Fruit fly (Drosophila melanogaster) whole organism, prepupa: ENCODE measurements around the gene CG12118.

Experiments
- CG10669 ChIP-seq: fragments of 200-800 bp; sonication (Bioruptor generic); optimal IDR thresholded peaks from 3 replicates; lab custom pipeline; 2018; ENCODE audit warnings: missing biosample characterization, mild to moderate bottlenecking, missing genetic modification characterization, moderate library complexity
- CG11294 ChIP-seq: fragments of 200-800 bp; sonication (Bioruptor generic); IDR thresholded peaks from 2 replicates; pipeline ENCODE4 v1.3.6; 2022; ENCODE audit warnings: missing biosample characterization, missing genetic modification characterization
- CG11762 ChIP-seq: fragments of 200-800 bp; sonication (Bioruptor generic); optimal IDR thresholded peaks from 3 replicates; lab custom pipeline; 2016; ENCODE audit warnings: missing biosample characterization, missing genetic modification characterization; ENCODE audit not compliant: insufficient read depth
- CG11902 ChIP-seq: fragments of 200-800 bp; sonication (Bioruptor generic); optimal IDR thresholded peaks from 3 replicates; lab custom pipeline; 2016; ENCODE audit warnings: missing biosample characterization, missing genetic modification characterization
- CG15336 ChIP-seq: fragments of 200-800 bp; sonication (Bioruptor generic); IDR thresholded peaks from 2 replicates; pipeline ENCODE4 v1.3.6; 2022; ENCODE audit warnings: missing biosample characterization, missing genetic modification characterization
- CG1621 ChIP-seq: fragments of 200-800 bp; sonication (Bioruptor generic); optimal IDR thresholded peaks from 3 replicates; lab custom pipeline; 2018; ENCODE audit warnings: missing biosample characterization, mild to moderate bottlenecking, missing genetic modification characterization
- CG16779 ChIP-seq: fragments of 200-800 bp; sonication (Bioruptor generic); optimal IDR thresholded peaks from 3 replicates; lab custom pipeline; 2017; ENCODE audit warnings: missing biosample characterization, mild to moderate bottlenecking, missing genetic modification characterization
- CG3032 ChIP-seq: fragments of 200-800 bp; optimal IDR thresholded peaks from 2 replicates; lab custom pipeline; 2019; ENCODE audit warnings: missing biosample characterization, mild to moderate bottlenecking, missing genetic modification characterization, moderate library complexity
- CG31627 ChIP-seq: fragments of 200-800 bp; sonication (Bioruptor generic); optimal IDR thresholded peaks from 3 replicates; lab custom pipeline; 2016; ENCODE audit warnings: missing biosample characterization, missing genetic modification characterization
- CG34406 ChIP-seq: fragments of 200-800 bp; sonication (Bioruptor generic); optimal IDR thresholded peaks from 3 replicates; lab custom pipeline; 2016; ENCODE audit warnings: missing biosample characterization, missing genetic modification characterization
- CG6163 ChIP-seq: fragments of 200-800 bp; sonication (Bioruptor generic); IDR thresholded peaks from 3 replicates; pipeline ENCODE4 v1.3.6; 2022; ENCODE audit warnings: missing biosample characterization, missing genetic modification characterization
- CG6792 ChIP-seq: fragments of 200-800 bp; sonication (Bioruptor generic); optimal IDR thresholded peaks from 3 replicates; lab custom pipeline; 2016; ENCODE audit warnings: missing biosample characterization, missing genetic modification characterization
- CG6808 ChIP-seq: fragments of 200-800 bp; sonication (Bioruptor generic); optimal IDR thresholded peaks from 3 replicates; lab custom pipeline; 2017; ENCODE audit warnings: missing biosample characterization, missing genetic modification characterization, mild to moderate bottlenecking, moderate library complexity, missing genetic modification reagents
- CG6854 ChIP-seq: fragments of 200-800 bp; sonication (Bioruptor generic); optimal IDR thresholded peaks from 2 replicates; lab custom pipeline; 2017; ENCODE audit warnings: missing biosample characterization, mild to moderate bottlenecking, missing genetic modification characterization
- CG7368 ChIP-seq: fragments of 200-800 bp; sonication (Bioruptor generic); optimal IDR thresholded peaks from 3 replicates; lab custom pipeline; 2016; ENCODE audit warnings: missing biosample characterization, missing genetic modification characterization
- CG8119 ChIP-seq: fragments of 200-800 bp; sonication (Bioruptor generic); IDR thresholded peaks from 3 replicates; pipeline ENCODE4 v1.3.6; 2022; ENCODE audit warnings: missing biosample characterization, missing genetic modification characterization
- CG8319 ChIP-seq: fragments of 200-800 bp; sonication (Bioruptor generic); optimal IDR thresholded peaks from 3 replicates; lab custom pipeline; 2016; ENCODE audit warnings: missing biosample characterization, missing genetic modification characterization
- CG8632 ChIP-seq: fragments of 200-800 bp; sonication (Bioruptor generic); optimal IDR thresholded peaks from 3 replicates; lab custom pipeline; 2016; ENCODE audit warnings: missing biosample characterization, missing genetic modification characterization
- CG9139 ChIP-seq: fragments of 200-800 bp; sonication (Bioruptor generic); optimal IDR thresholded peaks from 3 replicates; lab custom pipeline; 2017; ENCODE audit warnings: missing biosample characterization, mild to moderate bottlenecking, missing genetic modification characterization
- Eip75B ChIP-seq: fragments of 200-800 bp; sonication (Bioruptor generic); optimal IDR thresholded peaks from 3 replicates; lab custom pipeline; 2016; ENCODE audit warnings: missing biosample characterization, missing genetic modification characterization
- Eip78C ChIP-seq: fragments of 200-800 bp; sonication (Bioruptor generic); peaks from one replicate; lab custom pipeline; 2016; ENCODE audit warnings: missing biosample characterization, missing genetic modification characterization
- Ets21C ChIP-seq: fragments of 200-800 bp; sonication (Bioruptor generic); optimal IDR thresholded peaks from 3 replicates; lab custom pipeline; 2016; ENCODE audit warnings: missing biosample characterization, missing genetic modification characterization
- Gug ChIP-seq: fragments of 200-800 bp; sonication (Bioruptor generic); IDR thresholded peaks from 2 replicates; pipeline ENCODE4 v1.3.6; 2022; ENCODE audit warnings: missing biosample characterization, missing genetic modification characterization
- Hr38 ChIP-seq: sonication (Bioruptor generic); optimal IDR thresholded peaks from 2 replicates; lab custom pipeline; 2016; ENCODE audit warnings: missing biosample characterization, missing genetic modification characterization
- Hr39 ChIP-seq: fragments of 200-800 bp; sonication (Bioruptor generic); optimal IDR thresholded peaks from 2 replicates; lab custom pipeline; 2016; ENCODE audit warnings: missing biosample characterization, missing genetic modification characterization
- Hr4 ChIP-seq: fragments of 200-800 bp; sonication (Bioruptor generic); optimal IDR thresholded peaks from 3 replicates; lab custom pipeline; 2016; ENCODE audit warnings: missing biosample characterization, missing genetic modification characterization
- Lpt ChIP-seq: fragments of 200-800 bp; sonication (Bioruptor generic); optimal IDR thresholded peaks from 3 replicates; lab custom pipeline; 2016; ENCODE audit warnings: missing biosample characterization, missing genetic modification characterization
- Met ChIP-seq: fragments of 200-800 bp; sonication (Bioruptor generic); optimal IDR thresholded peaks from 3 replicates; lab custom pipeline; 2016; ENCODE audit warnings: missing biosample characterization, missing genetic modification characterization
- OdsH ChIP-seq: fragments of 200-800 bp; sonication (Bioruptor generic); optimal IDR thresholded peaks from 3 replicates; lab custom pipeline; 2016; ENCODE audit warnings: missing biosample characterization, missing genetic modification characterization
- Sox102F ChIP-seq: fragments of 200-800 bp; sonication (Bioruptor generic); optimal IDR thresholded peaks from 2 replicates; lab custom pipeline; 2016; ENCODE audit warnings: missing biosample characterization, mild to moderate bottlenecking, missing genetic modification characterization
- Sox14 ChIP-seq: fragments of 200-800 bp; sonication (Bioruptor generic); optimal IDR thresholded peaks from 3 replicates; lab custom pipeline; 2016; ENCODE audit warnings: missing biosample characterization, missing genetic modification characterization
- Sox15 ChIP-seq: fragments of 200-800 bp; sonication (Bioruptor generic); optimal IDR thresholded peaks from 3 replicates; lab custom pipeline; 2016; ENCODE audit warnings: missing biosample characterization, missing genetic modification characterization
- cyc ChIP-seq: fragments of 200-800 bp; sonication (Bioruptor generic); optimal IDR thresholded peaks from 3 replicates; lab custom pipeline; 2016; ENCODE audit warnings: missing biosample characterization, missing genetic modification characterization
- dac ChIP-seq: fragments of 200-800 bp; sonication (Bioruptor generic); optimal IDR thresholded peaks from 2 replicates; lab custom pipeline; 2017; ENCODE audit warnings: missing biosample characterization, mild to moderate bottlenecking, missing genetic modification characterization
- dsx ChIP-seq: fragments of 200-800 bp; optimal IDR thresholded peaks from 3 replicates; lab custom pipeline; 2019; ENCODE audit warnings: missing biosample characterization, mild to moderate bottlenecking, missing genetic modification characterization, moderate library complexity; ENCODE audit not compliant: poor library complexity, severe bottlenecking
- eg ChIP-seq: fragments of 200-800 bp; sonication (Bioruptor generic); IDR thresholded peaks from 3 replicates; pipeline ENCODE4 v1.3.6; 2022; ENCODE audit warnings: missing biosample characterization, missing genetic modification characterization
- esn ChIP-seq: fragments of 200-800 bp; sonication (Bioruptor generic); optimal IDR thresholded peaks from 2 replicates; lab custom pipeline; 2016; ENCODE audit warnings: missing biosample characterization, mild to moderate bottlenecking, missing genetic modification characterization, moderate library complexity
- fd85E ChIP-seq: fragments of 200-800 bp; sonication (Bioruptor generic); optimal IDR thresholded peaks from 3 replicates; lab custom pipeline; 2016; ENCODE audit warnings: missing biosample characterization, missing genetic modification characterization
- fkh ChIP-seq: fragments of 200-800 bp; sonication (Bioruptor generic); optimal IDR thresholded peaks from 3 replicates; lab custom pipeline; 2017; ENCODE audit warnings: missing biosample characterization, mild to moderate bottlenecking, missing genetic modification characterization, moderate library complexity
- lz ChIP-seq: fragments of 200-800 bp; sonication (Bioruptor generic); optimal IDR thresholded peaks from 3 replicates; lab custom pipeline; 2016; ENCODE audit warnings: missing biosample characterization, missing genetic modification characterization
- net ChIP-seq: fragments of 200-800 bp; sonication (Bioruptor generic); optimal IDR thresholded peaks from 3 replicates; lab custom pipeline; 2016; ENCODE audit warnings: missing biosample characterization, missing genetic modification characterization
- pdm3 ChIP-seq: fragments of 200-800 bp; sonication (Bioruptor generic); optimal IDR thresholded peaks from 3 replicates; lab custom pipeline; 2016; ENCODE audit warnings: missing biosample characterization, missing genetic modification characterization
- salr ChIP-seq, 2 experiments: fragments of 200-800 bp; sonication (Bioruptor generic); optimal IDR thresholded peaks; 3 replicates each; lab custom pipeline; 2016 to 2018; ENCODE audit warnings: missing biosample characterization in 2 of 2, missing genetic modification characterization in 2 of 2, mild to moderate bottlenecking in 1 of 2
- spab ChIP-seq: fragments of 200-800 bp; sonication (Bioruptor generic); optimal IDR thresholded peaks from 2 replicates; lab custom pipeline; 2017; ENCODE audit warnings: missing biosample characterization, mild to moderate bottlenecking, missing genetic modification characterization, missing genetic modification reagents
- topi ChIP-seq: fragments of 200-800 bp; sonication (Bioruptor generic); optimal IDR thresholded peaks from 3 replicates; lab custom pipeline; 2016; ENCODE audit warnings: missing biosample characterization, missing genetic modification characterization
- vri ChIP-seq: fragments of 200-800 bp; sonication (Bioruptor generic); optimal IDR thresholded peaks from 3 replicates; lab custom pipeline; 2016; ENCODE audit warnings: missing biosample characterization, mild to moderate bottlenecking, missing genetic modification characterization

Gene CG12118

dm6 chrX:9164510-9165506 lies 31.4 kb downstream of the CG12118 start:
- TF ChIP-seq eg, result peak; percentile 8; the same call in 1 of the 3 replicates
- no peak for TF ChIP-seq spab (GFP tag; lab: Kevin White, UChicago)
- TF ChIP-seq, all 60 proteins: peak for 1

- TF ChIP-seq pdm3 (GFP tag; lab: Kevin White, UChicago) (no peak), vri (GFP tag; lab: Kevin White, UChicago) (no peak), CG8319 (no peak), CG34406 (GFP tag; lab: Kevin White, UChicago) (no peak), CG6792 (GFP tag; lab: Kevin White, UChicago) (no peak), dac (no peak), Gug (GFP tag; lab: Robert Waterston, UW) (no peak), CG11294 (GFP tag; lab: Robert Waterston, UW) (no peak), lz (GFP tag; lab: Kevin White, UChicago) (no peak), Sox14 (GFP tag; lab: Kevin White, UChicago) (no peak), net (GFP tag; lab: Kevin White, UChicago) (peak; percentile 35), salr (GFP tag; optimal IDR thresholded peaks at IDR 0.05; lab: Kevin White, UChicago) (peak in 1 of 2 experiments; percentile 38), CG8632 (GFP tag; lab: Kevin White, UChicago) (no peak), Hr38 (GFP tag; lab: Kevin White, UChicago) (no peak), fd85E (GFP tag; lab: Kevin White, UChicago) (no peak), CG9139 (peak; percentile 41), Eip75B (GFP tag; lab: Kevin White, UChicago) (no peak), eg (peak; percentile 69), Ets21C (GFP tag; lab: Kevin White, UChicago) (no peak), CG6808 (GFP tag; lab: Kevin White, UChicago) (peak; percentile 19), fkh (GFP tag; lab: Kevin White, UChicago) (no peak), CG11902 (no peak), CG16779 (tag; lab: Kevin White, UChicago) (peak; percentile 37), CG31627 (GFP tag; lab: Kevin White, UChicago) (no peak), Hr39 (no peak), CG1621 (tag; lab: Kevin White, UChicago) (no peak), CG7368 (no peak), Lpt (GFP tag; lab: Kevin White, UChicago) (no peak), spab (GFP tag; lab: Kevin White, UChicago) (no peak), Met (GFP tag; lab: Kevin White, UChicago) (no peak), CG6854 (GFP tag; lab: Kevin White, UChicago) (peak; percentile 20), CG10669 (GFP tag; lab: Kevin White, UChicago) (no peak), CG8119 (GFP tag; lab: Robert Waterston, UW) (no peak), topi (no peak), CG11762 (no peak), Hr4 (GFP tag; lab: Kevin White, UChicago) (no peak), CG15336 (GFP tag; lab: Robert Waterston, UW) (peak; percentile 32; the same call in 1 of the 2 replicates), Eip78C (GFP tag; lab: Kevin White, UChicago) (peak; percentile 74), CG6163 (peak; percentile 68), OdsH (GFP tag; lab: Kevin White, UChicago) (no peak), esn (GFP tag; lab: Kevin White, UChicago) (no peak), CG3032 (tag; lab: Kevin White, UChicago) (no peak), Sox102F (no peak), Sox15 (no peak), cyc (GFP tag; lab: Kevin White, UChicago) (no peak), dsx (GFP tag; lab: Kevin White, UChicago) (peak; percentile 16)
These were observed 32.3 kb downstream of the CG12118 start for dm6 chrX:9163645-9164509.
